Fruit fly (Drosophila melanogaster) whole organism, embryonic: ENCODE measurements around the gene Smox.

Experiments
- Antp ChIP-seq: fragments of 200-800 bp; sonication (Bioruptor generic); optimal IDR thresholded peaks from 3 replicates; lab custom pipeline; 2016; ENCODE audit warnings: missing biosample characterization, missing genetic modification characterization
- CG10147 ChIP-seq: fragments of 200-800 bp; sonication (Bioruptor generic); optimal IDR thresholded peaks from 2 replicates; lab custom pipeline; 2019; ENCODE audit warnings: missing biosample characterization, mild to moderate bottlenecking, missing genetic modification characterization, moderate library complexity
- CG11247 ChIP-seq: fragments of 200-800 bp; sonication (Bioruptor generic); IDR thresholded peaks from 2 replicates; pipeline ENCODE4 v1.3.6; 2022; ENCODE audit warnings: missing biosample characterization, missing genetic modification characterization
- CG12071 ChIP-seq: fragments of 200-800 bp; sonication (Bioruptor generic); optimal IDR thresholded peaks from 3 replicates; lab custom pipeline; 2018; ENCODE audit warnings: missing biosample characterization, mild to moderate bottlenecking, missing genetic modification characterization
- CG12155 ChIP-seq: fragments of 200-800 bp; sonication (Bioruptor generic); optimal IDR thresholded peaks from 3 replicates; lab custom pipeline; 2016; ENCODE audit warnings: missing biosample characterization, missing genetic modification characterization
- CG12391 ChIP-seq: fragments of 200-800 bp; sonication (Bioruptor generic); optimal IDR thresholded peaks from 3 replicates; lab custom pipeline; 2018; ENCODE audit warnings: missing biosample characterization, mild to moderate bottlenecking, missing genetic modification characterization, moderate library complexity
- CG14014 ChIP-seq: fragments of 200-800 bp; sonication (Bioruptor generic); IDR thresholded peaks from 2 replicates; pipeline ENCODE4 v1.3.6; 2022; ENCODE audit warnings: missing biosample characterization, missing genetic modification characterization
- CG14710 ChIP-seq: fragments of 200-800 bp; sonication (Bioruptor generic); optimal IDR thresholded peaks from 3 replicates; lab custom pipeline; 2019; ENCODE audit warnings: missing biosample characterization, mild to moderate bottlenecking, missing genetic modification characterization, moderate library complexity
- CG1529 ChIP-seq: fragments of 200-800 bp; sonication (Bioruptor generic); optimal IDR thresholded peaks from 3 replicates; lab custom pipeline; 2018; ENCODE audit warnings: missing biosample characterization, missing genetic modification characterization
- CG1603 ChIP-seq: fragments of 200-800 bp; sonication (Bioruptor generic); optimal IDR thresholded peaks from 2 replicates; lab custom pipeline; 2019; ENCODE audit warnings: missing biosample characterization, mild to moderate bottlenecking, missing genetic modification characterization, moderate library complexity
- CG31365 ChIP-seq: fragments of 200-800 bp; sonication (Bioruptor generic); optimal IDR thresholded peaks from 2 replicates; lab custom pipeline; 2018; ENCODE audit warnings: missing biosample characterization, mild to moderate bottlenecking, missing genetic modification characterization
- CG32532 ChIP-seq: fragments of 200-800 bp; sonication (Bioruptor generic); IDR thresholded peaks from 2 replicates; pipeline ENCODE4 v1.3.6; 2022; ENCODE audit warnings: missing biosample characterization, missing genetic modification characterization
- CG3838 ChIP-seq: fragments of 200-800 bp; sonication (Bioruptor generic); optimal IDR thresholded peaks from 3 replicates; lab custom pipeline; 2016; ENCODE audit warnings: missing biosample characterization, missing genetic modification characterization
- CG4360 ChIP-seq: fragments of 200-800 bp; sonication (Bioruptor generic); IDR thresholded peaks from 2 replicates; pipeline ENCODE4 v1.3.6; 2022; ENCODE audit warnings: missing biosample characterization, missing genetic modification characterization
- CG6175 ChIP-seq: fragments of 200-800 bp; sonication (Bioruptor generic); IDR thresholded peaks from 3 replicates; pipeline ENCODE4 v1.3.6; 2022; ENCODE audit warnings: missing biosample characterization, missing genetic modification characterization
- CG6254 ChIP-seq: fragments of 200-800 bp; sonication (Bioruptor generic); optimal IDR thresholded peaks from 3 replicates; lab custom pipeline; 2017; ENCODE audit warnings: mild to moderate bottlenecking, missing biosample characterization, missing genetic modification reagents, missing genetic modification characterization
- CG6765 ChIP-seq: fragments of 200-800 bp; sonication (Bioruptor generic); optimal IDR thresholded peaks from 3 replicates; lab custom pipeline; 2017; ENCODE audit warnings: missing biosample characterization, mild to moderate bottlenecking, missing genetic modification characterization
- CG7928 ChIP-seq: fragments of 200-800 bp; sonication (Bioruptor generic); optimal IDR thresholded peaks from 2 replicates; lab custom pipeline; 2017; ENCODE audit warnings: missing biosample characterization, mild to moderate bottlenecking, missing genetic modification characterization
- CG8359 ChIP-seq: fragments of 200-800 bp; sonication (Bioruptor generic); optimal IDR thresholded peaks from 2 replicates; lab custom pipeline; 2017; ENCODE audit warnings: missing biosample characterization, mild to moderate bottlenecking, missing genetic modification characterization, borderline replicate concordance
- CG9215 ChIP-seq: fragments of 200-800 bp; sonication (Bioruptor generic); IDR thresholded peaks from 2 replicates; pipeline ENCODE4 v1.3.6; 2022; ENCODE audit warnings: missing biosample characterization, missing genetic modification characterization
- CG9932 ChIP-seq: fragments of 200-800 bp; sonication (Bioruptor generic); IDR thresholded peaks from 2 replicates; pipeline ENCODE4 v1.3.6; 2022; ENCODE audit warnings: missing biosample characterization, missing genetic modification characterization
- CkIIα-i1 ChIP-seq: fragments of 200-800 bp; sonication (Bioruptor generic); IDR thresholded peaks from 2 replicates; pipeline ENCODE4 v1.3.6; 2022; ENCODE audit warnings: missing biosample characterization, missing genetic modification characterization
- CoRest ChIP-seq: fragments of 200-800 bp; sonication (Bioruptor generic); optimal IDR thresholded peaks from 3 replicates; lab custom pipeline; 2018; ENCODE audit warnings: missing biosample characterization, mild to moderate bottlenecking, missing genetic modification characterization, moderate library complexity
- D ChIP-seq, 2 experiments: fragments of 200-800 bp in 1 of 2; fragments of >200 bp in 1 of 2; sonication (Bioruptor generic) in 1 of 2; optimal IDR thresholded peaks; 2 replicates in 1 of 2; 3 replicates in 1 of 2; lab custom pipeline; 2017; ENCODE audit warnings: mild to moderate bottlenecking in 1 of 2, missing biosample characterization in 1 of 2, missing genetic modification characterization in 1 of 2, missing genetic modification reagents in 1 of 2
- ERR ChIP-seq: fragments of 200-800 bp; sonication (Bioruptor generic); optimal IDR thresholded peaks from 2 replicates; lab custom pipeline; 2016; ENCODE audit warnings: missing biosample characterization, missing genetic modification characterization
- Ets65A ChIP-seq: fragments of 200-800 bp; sonication (Bioruptor generic); peaks from one replicate; lab custom pipeline; 2016; ENCODE audit warnings: missing biosample characterization, missing genetic modification characterization
- Fer2 ChIP-seq: fragments of 200-800 bp; sonication (Bioruptor generic); optimal IDR thresholded peaks from 2 replicates; lab custom pipeline; 2018; ENCODE audit warnings: missing biosample characterization, mild to moderate bottlenecking, missing genetic modification characterization, moderate library complexity
- Hr3 ChIP-seq: fragments of 200-800 bp; sonication (Bioruptor generic); optimal IDR thresholded peaks from 3 replicates; lab custom pipeline; 2016; ENCODE audit warnings: missing biosample characterization, missing genetic modification characterization
- Lhr ChIP-seq: fragments of 200-800 bp; sonication (Bioruptor generic); optimal IDR thresholded peaks from 3 replicates; lab custom pipeline; 2017; ENCODE audit warnings: mild to moderate bottlenecking, missing biosample characterization, missing genetic modification reagents, missing genetic modification characterization
- Lim3 ChIP-seq: fragments of 200-800 bp; sonication (Bioruptor generic); IDR thresholded peaks from 2 replicates; pipeline ENCODE4 v1.3.6; 2022; ENCODE audit warnings: missing biosample characterization, missing genetic modification characterization
- Mrtf ChIP-seq: fragments of 200-800 bp; sonication (Bioruptor generic); IDR thresholded peaks from 3 replicates; pipeline ENCODE4 v1.3.6; 2022; ENCODE audit warnings: missing biosample characterization, missing genetic modification characterization
- Nf-YB ChIP-seq: fragments of 200-800 bp; sonication (Bioruptor generic); optimal IDR thresholded peaks from 3 replicates; lab custom pipeline; 2019; ENCODE audit warnings: missing biosample characterization, mild to moderate bottlenecking, missing genetic modification characterization, moderate library complexity
- Nf-YC ChIP-seq: fragments of 200-800 bp; optimal IDR thresholded peaks from 3 replicates; lab custom pipeline; 2019; ENCODE audit warnings: missing biosample characterization, mild to moderate bottlenecking, missing genetic modification characterization, moderate library complexity
- Ptx1 ChIP-seq: fragments of 200-800 bp; sonication (Bioruptor generic); IDR thresholded peaks from 2 replicates; pipeline ENCODE4 v1.3.6; 2022; ENCODE audit warnings: missing biosample characterization, missing genetic modification characterization
- Ravus ChIP-seq: fragments of 200-800 bp; sonication (Bioruptor generic); IDR thresholded peaks from 2 replicates; pipeline ENCODE4 v1.3.6; 2022; ENCODE audit warnings: missing biosample characterization, missing genetic modification characterization
- Scr ChIP-seq: fragments of 200-800 bp; sonication (Bioruptor generic); IDR thresholded peaks from 2 replicates; pipeline ENCODE4 v1.3.6; 2022; ENCODE audit warnings: missing biosample characterization, missing genetic modification characterization; ENCODE audit not compliant: partially characterized antibody
- Taf1 ChIP-seq: fragments of 200-800 bp; sonication (Bioruptor generic); IDR thresholded peaks from 2 replicates; pipeline ENCODE4 v1.3.6; 2022; ENCODE audit warnings: missing biosample characterization, missing genetic modification characterization
- Tbp ChIP-seq: fragments of >200 bp; optimal IDR thresholded peaks from 2 replicates; lab custom pipeline; 2018; ENCODE audit warnings: missing biosample characterization, missing genetic modification characterization
- Xrp1 ChIP-seq: fragments of 200-800 bp; sonication (Bioruptor generic); IDR thresholded peaks from 2 replicates; pipeline ENCODE4 v1.3.6; 2022; ENCODE audit warnings: missing biosample characterization, missing genetic modification characterization
- amos ChIP-seq: fragments of 200-800 bp; sonication (Bioruptor generic); IDR thresholded peaks from 2 replicates; pipeline ENCODE4 v1.3.6; 2022; ENCODE audit warnings: missing biosample characterization, missing genetic modification characterization; ENCODE audit not compliant: partially characterized antibody
- ems ChIP-seq: fragments of 200-800 bp; sonication (Bioruptor generic); optimal IDR thresholded peaks from 3 replicates; lab custom pipeline; 2016; ENCODE audit warnings: missing biosample characterization, missing genetic modification characterization
- gsb ChIP-seq: fragments of 200-800 bp; sonication (Bioruptor generic); IDR thresholded peaks from 2 replicates; pipeline ENCODE4 v1.3.6; 2022; ENCODE audit warnings: missing biosample characterization, missing genetic modification characterization
- kay ChIP-seq: fragments of 200-800 bp; sonication (Bioruptor generic); optimal IDR thresholded peaks from 2 replicates; lab custom pipeline; 2016; ENCODE audit warnings: missing biosample characterization, missing genetic modification characterization
- lilli ChIP-seq: fragments of 200-800 bp; sonication (Bioruptor generic); optimal IDR thresholded peaks from 3 replicates; lab custom pipeline; 2016; ENCODE audit warnings: missing biosample characterization, missing genetic modification characterization
- lola ChIP-seq, 3 experiments: fragments of >200 bp in 2 of 3; fragments of 200-800 bp in 1 of 3; sonication (Bioruptor generic) in 1 of 3; optimal IDR thresholded peaks; 2 replicates each; lab custom pipeline; 2017 to 2019; ENCODE audit warnings: missing biosample characterization in 3 of 3, missing genetic modification characterization in 3 of 3, mild to moderate bottlenecking in 1 of 3, moderate library complexity in 1 of 3
- oc ChIP-seq: fragments of 200-800 bp; sonication (Bioruptor generic); optimal IDR thresholded peaks from 2 replicates; lab custom pipeline; 2018; ENCODE audit warnings: missing biosample characterization, mild to moderate bottlenecking, missing genetic modification characterization, moderate library complexity
- otp ChIP-seq: fragments of 200-800 bp; sonication (Bioruptor generic); IDR thresholded peaks from 3 replicates; pipeline ENCODE4, ENCODE4 v1.3.6; 2022; ENCODE audit warnings: missing biosample characterization, missing genetic modification characterization
- rib ChIP-seq: fragments of 200-800 bp; sonication (Bioruptor generic); IDR thresholded peaks from 2 replicates; pipeline ENCODE4 v1.3.6; 2022; ENCODE audit warnings: missing biosample characterization, missing genetic modification characterization
- sisA ChIP-seq: fragments of 200-800 bp; sonication (Bioruptor generic); IDR thresholded peaks from 2 replicates; pipeline ENCODE4 v1.3.6; 2022; ENCODE audit warnings: missing biosample characterization, missing genetic modification characterization
- sna ChIP-seq: fragments of 200-800 bp; sonication (Bioruptor generic); IDR thresholded peaks from 2 replicates; pipeline ENCODE4 v1.3.6; 2022; ENCODE audit warnings: missing biosample characterization, missing genetic modification characterization; ENCODE audit not compliant: partially characterized antibody

The Smox gene

dm6 chrX:8145501-8146157, 3.5 kb upstream of the Smox start, which contains the start of the genes alpha-PheRS and CG2129 (continued):
- TF ChIP-seq CG3838 (no peak), CG10147 (peak; percentile 39), Mrtf (GFP tag; lab: Robert Waterston, UW) (no peak), Scr (no peak), oc (tag; lab: Kevin White, UChicago) (no peak), Antp (no peak), CG32532 (GFP tag; lab: Robert Waterston, UW) (peak; percentile 29; the same call in 1 of the 2 replicates), Lim3 (GFP tag; lab: Robert Waterston, UW) (no peak), Ravus (GFP tag; lab: Robert Waterston, UW) (no peak), CoRest (peak; percentile 44), D (optimal IDR thresholded peaks at IDR 0.05; lab: Kevin White, UChicago) (no peak), D (GFP tag; optimal IDR thresholded peaks at IDR 0.05; lab: Kevin White, UChicago) (no peak), Xrp1 (GFP tag; lab: Robert Waterston, UW) (peak; percentile 26; the same call in 1 of the 2 replicates), CG6254 (no peak), Taf1 (GFP tag; lab: Robert Waterston, UW) (no peak), Nf-YC (tag; lab: Kevin White, UChicago) (peak; percentile 48), lola (GFP tag; optimal IDR thresholded peaks at IDR 0.05; lab: Kevin White, UChicago) (peak in 1 of 3 experiments; percentile 33), amos (peak; percentile 5; the same call in 1 of the 2 replicates), Nf-YB (GFP tag; lab: Kevin White, UChicago) (no peak), CG4360 (GFP tag; lab: Robert Waterston, UW) (no peak), CG12155 (GFP tag; lab: Kevin White, UChicago) (peak; percentile 3), Ptx1 (no peak), sna (no peak), CG12071 (no peak), Ets65A (GFP tag; lab: Kevin White, UChicago) (no peak), CG7928 (GFP tag; lab: Kevin White, UChicago) (no peak), CG11247 (GFP tag; lab: Robert Waterston, UW) (no peak), rib (GFP tag; lab: Robert Waterston, UW) (no peak), CG14014 (GFP tag; lab: Robert Waterston, UW) (0 out of 2 replicates have a peak, but pooled peaks have one; percentile 18), ERR (GFP tag; lab: Kevin White, UChicago) (no peak), kay (GFP tag; lab: Kevin White, UChicago) (no peak), CG6765 (no peak), CG6175 (no peak), Hr3 (GFP tag; lab: Kevin White, UChicago) (peak; percentile 1), otp (GFP tag; lab: Robert Waterston, UW) (no peak), sisA (GFP tag; lab: Robert Waterston, UW) (no peak), CG12391 (tag; lab: Kevin White, UChicago) (peak; percentile 62), CG9215 (GFP tag; lab: Robert Waterston, UW) (no peak), CG9932 (GFP tag; lab: Robert Waterston, UW) (peak; percentile 44; the same call in 1 of the 2 replicates), ems (GFP tag; lab: Kevin White, UChicago) (no peak), CG1603 (tag; lab: Kevin White, UChicago) (peak; percentile 11), Tbp (GFP tag; lab: Kevin White, UChicago) (no peak), lilli (GFP tag; lab: Kevin White, UChicago) (peak; percentile 32), CG31365 (tag; lab: Kevin White, UChicago) (no peak), gsb (no peak), CG14710 (peak; percentile 55), CkIIα-i1 (GFP tag; lab: Robert Waterston, UW) (no peak), CG8359 (no peak), CG1529 (GFP tag; lab: Kevin White, UChicago) (no peak), Lhr (GFP tag; lab: Kevin White, UChicago) (no peak), Fer2 (no peak)
